Worm (Caenorhabditis elegans): ENCODE results near the gene srt-5.
"Not testable (repeated sequence)": the region's sequence is repeated elsewhere in the genome, so short reads cannot be mapped to it uniquely, and the experiment has no call there.

The srt-5 gene

DNA sequence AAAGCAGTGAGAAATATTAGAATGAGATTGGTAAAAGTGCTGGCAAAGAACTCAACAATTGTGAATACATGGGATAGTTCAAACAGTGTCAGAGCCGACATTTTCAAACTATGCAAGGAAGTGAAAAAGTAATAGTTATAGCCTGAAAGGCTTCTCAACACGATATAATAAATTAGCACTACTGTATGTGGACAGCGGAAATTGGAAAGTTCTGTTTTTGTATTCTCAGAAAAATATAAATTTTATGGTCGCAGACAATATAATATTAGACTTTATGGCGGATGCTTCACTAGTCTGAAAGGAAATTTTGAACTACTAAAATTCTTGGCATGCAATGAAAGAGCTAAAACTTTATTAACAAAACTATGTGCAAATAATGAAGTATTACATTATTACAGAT, 25.1 kb upstream of the srt-5 start, which contains the start of gene str-69:
Gene str-69 (minus strand): TSS at position 101 of the 400 bp plus-strand sequence.
- TF ChIP-seq fkh-2 (tag; optimal IDR thresholded peaks at IDR 0.05) (no peak), nhr-76 (tag; optimal IDR thresholded peaks at IDR 0.05) (no peak), nhr-28 (tag; optimal IDR thresholded peaks at IDR 0.05) (no peak)

DNA sequence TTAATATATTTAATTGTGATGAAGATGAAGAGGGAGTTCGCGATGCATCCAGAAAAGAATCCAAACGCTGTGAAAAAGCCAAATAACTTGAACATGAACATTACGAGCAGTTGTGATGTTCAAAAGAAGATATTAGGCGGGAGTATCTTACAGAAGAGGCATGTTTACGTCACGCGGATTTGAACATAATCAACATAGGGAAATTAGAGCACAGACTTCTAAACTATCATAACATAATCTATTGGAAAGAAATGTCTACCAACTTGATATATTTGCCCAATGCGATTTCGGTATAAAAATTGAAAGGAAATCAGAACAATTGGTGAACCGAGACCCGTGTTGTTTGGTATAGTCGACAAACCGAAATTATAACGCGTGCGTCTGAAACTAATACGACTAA, 23.4 kb upstream of the srt-5 start, which contains the start of gene str-66:
Gene str-66 (minus strand): TSS at position 101 of the 400 bp plus-strand sequence.
- no peak for TF ChIP-seq elt-3 (tag; optimal IDR thresholded peaks at IDR 0.05)
- no peak for TF ChIP-seq unc-62 (GFP tag; optimal IDR thresholded peaks at IDR 0.05)
- TF ChIP-seq nhr-237 (tag; optimal IDR thresholded peaks at IDR 0.05) = no peak
- TF ChIP-seq ZK546.5 (tag; optimal IDR thresholded peaks at IDR 0.05) = no peak
- TF ChIP-seq pqm-1 (tag; optimal IDR thresholded peaks at IDR 0.05) = no peak
- no peak for TF ChIP-seq ztf-11 (tag; optimal IDR thresholded peaks at IDR 0.05)
- TF ChIP-seq R02D3.7 (tag; optimal IDR thresholded peaks at IDR 0.05) = no peak
- no peak for TF ChIP-seq tbx-2 (tag; optimal IDR thresholded peaks at IDR 0.05)
- TF ChIP-seq lsy-12 (tag; optimal IDR thresholded peaks at IDR 0.05) = no peak
- TF ChIP-seq skn-1 (tag; optimal IDR thresholded peaks at IDR 0.05) = no peak
- no peak for TF ChIP-seq snpc-4 (tag; optimal IDR thresholded peaks at IDR 0.05)
- no peak for TF ChIP-seq aly-2 (tag; optimal IDR thresholded peaks at IDR 0.05)
- no peak for TF ChIP-seq zag-1 (tag; optimal IDR thresholded peaks at IDR 0.05)
- TF ChIP-seq unc-39 (tag; optimal IDR thresholded peaks at IDR 0.05) = no peak

DNA sequence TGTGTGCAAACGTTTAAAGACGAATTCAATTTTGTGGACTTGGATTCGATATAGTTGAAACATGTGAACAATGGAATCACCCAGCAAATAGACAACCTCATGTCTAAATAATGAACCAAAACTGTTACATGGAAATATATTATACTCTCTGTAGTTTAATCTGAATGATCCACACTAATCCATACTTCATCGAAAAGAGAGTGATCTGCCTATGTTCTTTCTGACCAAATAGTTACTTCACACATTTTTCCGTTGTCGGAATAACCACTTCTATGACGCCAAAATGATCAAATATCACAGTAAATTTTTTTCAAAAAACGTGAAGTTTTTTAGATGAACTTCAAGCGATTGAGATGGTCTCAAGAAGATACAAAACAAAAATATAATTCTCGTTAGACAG, 21.4 kb upstream of the srt-5 start, which contains the start of gene Y73C8C.4:
Gene Y73C8C.4 (minus strand): TSS at position 101 of the 400 bp plus-strand sequence.
- not testable (repeated sequence) for TF ChIP-seq egl-27, nhr-76, nhr-77 (tag; optimal IDR thresholded peaks at IDR 0.05)

DNA sequence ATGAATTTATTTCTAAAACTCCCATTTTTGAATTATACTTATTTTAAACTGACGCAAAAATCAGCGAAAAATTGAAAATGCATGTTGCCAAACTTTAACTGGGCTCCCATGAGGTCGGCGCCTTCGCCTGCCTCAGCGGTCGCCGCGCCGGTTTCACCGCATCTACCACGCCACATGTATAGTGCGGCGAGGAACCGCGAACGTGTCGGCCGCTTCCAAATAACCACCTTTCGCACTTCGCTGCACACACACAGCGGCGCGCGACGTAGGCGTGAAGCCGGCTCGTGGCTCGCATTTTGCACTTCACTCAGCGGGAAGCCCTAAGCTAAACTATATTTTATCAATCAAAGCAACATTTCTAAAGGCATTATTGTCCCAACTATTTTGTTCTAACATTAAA, 19.8 kb upstream of the srt-5 start:
- TF ChIP-seq ztf-4 (tag; optimal IDR thresholded peaks at IDR 0.05) (no peak), lin-15B (tag; optimal IDR thresholded peaks at IDR 0.05) (no peak), snpc-4 (tag; optimal IDR thresholded peaks at IDR 0.05) (no peak), nhr-43 (tag; optimal IDR thresholded peaks at IDR 0.05; ENCODE audit: poor library complexity, severe bottlenecking) (no peak), nfya-1 (tag; optimal IDR thresholded peaks at IDR 0.05; ENCODE audit: insufficient read depth) (no peak), elt-2 (tag; optimal IDR thresholded peaks at IDR 0.05) (no peak)

DNA sequence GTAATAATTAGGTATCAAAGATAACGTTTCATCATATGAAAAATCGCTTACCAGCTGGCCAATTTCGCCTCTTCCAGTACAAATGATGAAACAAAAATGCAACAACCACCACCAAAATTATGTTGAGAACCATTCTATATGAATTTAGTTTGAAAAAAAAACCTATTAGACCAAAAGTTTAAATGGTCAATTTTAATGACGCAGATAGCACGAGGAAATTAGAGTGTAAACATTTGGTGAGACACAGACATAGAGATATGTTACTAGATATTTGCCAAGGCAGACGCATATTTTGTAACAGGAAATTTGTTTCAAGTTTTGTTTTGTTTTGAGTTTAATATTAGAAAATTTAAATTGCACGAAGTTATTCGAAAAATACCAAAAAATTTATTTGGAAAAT, 13.7 kb upstream of the srt-5 start, which contains the start of gene cyp-33C9:
Gene cyp-33C9 (minus strand): TSS at position 211 of the 400 bp plus-strand sequence.
- TF ChIP-seq nhr-12 (tag; optimal IDR thresholded peaks at IDR 0.05) = no peak
- peak; percentile 59 for TF ChIP-seq pha-4 (tag; optimal IDR thresholded peaks at IDR 0.05)
- TF ChIP-seq egl-27 (tag; optimal IDR thresholded peaks at IDR 0.05) = no peak
- TF ChIP-seq elt-2 (tag; optimal IDR thresholded peaks at IDR 0.05) = peak; percentile 20

DNA sequence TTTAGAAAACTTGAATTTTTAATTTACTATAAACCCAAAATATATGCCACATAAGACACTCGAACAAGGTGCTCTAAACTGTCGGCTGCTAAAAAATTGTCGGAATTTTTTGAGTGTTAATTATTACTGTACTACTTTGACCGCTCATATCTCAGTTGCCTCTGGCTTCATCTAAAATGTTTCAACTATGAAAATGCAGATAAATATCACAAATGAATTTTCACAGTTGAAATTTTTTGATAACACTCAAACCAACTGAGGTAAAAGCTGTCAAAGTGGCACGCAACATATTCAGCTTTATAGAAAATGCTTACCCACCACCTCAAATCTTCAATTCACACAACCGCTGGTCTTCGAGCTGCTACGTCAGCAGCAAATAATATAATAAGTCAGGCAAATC, 8.1 kb upstream of the srt-5 start, which contains the start of gene acs-21:
Gene acs-21 (plus strand): TSS at position 301 of the 400 bp plus-strand sequence.
- TF ChIP-seq nfya-1 (tag; optimal IDR thresholded peaks at IDR 0.05; ENCODE audit: insufficient read depth) = no peak
- no peak for TF ChIP-seq ztf-11 (tag; optimal IDR thresholded peaks at IDR 0.05)
- TF ChIP-seq nhr-12 (tag; optimal IDR thresholded peaks at IDR 0.05) = no peak

DNA sequence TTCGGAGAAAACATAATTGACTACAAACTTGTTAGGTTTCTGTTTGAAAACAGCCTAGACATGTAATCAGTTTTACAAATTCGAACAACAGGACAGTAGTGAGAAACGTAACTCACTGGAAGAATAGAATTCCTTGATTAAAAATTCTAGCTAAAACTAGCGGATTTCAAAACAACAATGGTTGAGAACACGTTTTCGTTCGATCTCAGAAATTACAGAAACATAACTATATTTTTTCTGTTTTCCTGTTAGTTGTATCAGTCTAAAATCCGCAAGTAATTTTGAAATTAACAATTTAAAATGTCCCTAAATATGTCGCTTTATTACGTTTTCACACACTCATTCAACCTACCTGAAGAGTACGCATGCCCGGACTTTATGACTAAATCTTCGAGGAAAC, 5.6 kb upstream of the srt-5 start, which contains the start of gene srt-8:
Gene srt-8 (plus strand): TSS at position 301 of the 400 bp plus-strand sequence.
- TF ChIP-seq snpc-4 (tag; optimal IDR thresholded peaks at IDR 0.05) = no peak
- TF ChIP-seq nhr-237 (tag; optimal IDR thresholded peaks at IDR 0.05) = no peak
- TF ChIP-seq daf-12 (tag; optimal IDR thresholded peaks at IDR 0.05) = no peak
- TF ChIP-seq nhr-28 (tag; optimal IDR thresholded peaks at IDR 0.05) = no peak
- TF ChIP-seq nhr-76 (tag; optimal IDR thresholded peaks at IDR 0.05) = no peak
- TF ChIP-seq sea-2 (GFP tag; optimal IDR thresholded peaks at IDR 0.05) = no peak
- TF ChIP-seq elt-1 (tag; optimal IDR thresholded peaks at IDR 0.05) = no peak
- no peak for TF ChIP-seq nhr-43 (tag; optimal IDR thresholded peaks at IDR 0.05; ENCODE audit: poor library complexity, severe bottlenecking)
- TF ChIP-seq jun-1 (tag; optimal IDR thresholded peaks at IDR 0.05) = no peak
- TF ChIP-seq fos-1 (tag; optimal IDR thresholded peaks at IDR 0.05) = no peak
- no peak for TF ChIP-seq nhr-11 (tag; optimal IDR thresholded peaks at IDR 0.05)
- no peak for TF ChIP-seq ceh-28 (tag; optimal IDR thresholded peaks at IDR 0.05)
- no peak for TF ChIP-seq lin-15B (tag; optimal IDR thresholded peaks at IDR 0.05)
- TF ChIP-seq ceh-82 (tag; optimal IDR thresholded peaks at IDR 0.05) = no peak
- TF ChIP-seq aly-2 (tag; optimal IDR thresholded peaks at IDR 0.05) = no peak
- TF ChIP-seq nhr-23 (tag; optimal IDR thresholded peaks at IDR 0.05) = no peak
- no peak for TF ChIP-seq unc-62 (GFP tag; optimal IDR thresholded peaks at IDR 0.05)
